Fruit fly (Drosophila melanogaster): ENCODE results near the gene hth.

DNA sequence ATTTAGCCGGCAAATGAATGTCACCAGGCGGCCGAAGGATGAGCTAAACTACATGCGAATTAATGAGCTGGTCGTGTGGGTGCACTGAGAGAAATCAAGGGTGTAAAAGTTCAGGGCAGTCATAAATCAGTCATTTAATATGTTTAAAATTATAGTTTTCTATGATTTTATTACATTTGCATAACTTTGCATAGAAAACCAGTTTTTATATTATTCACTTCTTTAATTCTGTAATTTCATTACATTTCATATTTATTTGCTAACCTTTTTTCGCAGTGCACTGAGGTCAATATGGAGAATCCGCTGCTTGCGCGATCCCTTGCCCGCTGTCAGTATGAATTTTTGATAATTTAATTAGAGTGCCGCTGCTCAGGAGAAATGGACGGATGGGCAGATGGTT lies 1.9 kb upstream of the hth start:
- no peak for TF ChIP-seq usp (GFP tag; optimal IDR thresholded peaks at IDR 0.05)
- TF ChIP-seq psq (optimal IDR thresholded peaks at IDR 0.05), result no peak
- TF ChIP-seq pan (optimal IDR thresholded peaks at IDR 0.05), result no peak
- no peak for TF ChIP-seq CG8478 (optimal IDR thresholded peaks at IDR 0.05)
- no peak for TF ChIP-seq EcR (GFP tag; optimal IDR thresholded peaks at IDR 0.05)
